Fruit fly (Drosophila melanogaster) whole organism, pupa: ENCODE measurements around the gene CG33309.

Experiments
- CG10348 ChIP-seq: fragments of 200-800 bp; sonication (Bioruptor generic); IDR thresholded peaks from 2 replicates; pipeline ENCODE4 v1.3.6; 2022; ENCODE audit warnings: missing biosample characterization, missing genetic modification characterization
- CG12605 ChIP-seq: fragments of 200-800 bp; sonication (Bioruptor generic); IDR thresholded peaks from 2 replicates; pipeline ENCODE4 v1.3.6; 2022; ENCODE audit warnings: missing biosample characterization, missing genetic modification characterization
- CG13204 ChIP-seq: fragments of 200-800 bp; sonication (Bioruptor generic); optimal IDR thresholded peaks from 2 replicates; lab custom pipeline; 2018; ENCODE audit warnings: missing biosample characterization, mild to moderate bottlenecking, missing genetic modification characterization, moderate library complexity
- CG14655 ChIP-seq: fragments of 200-800 bp; sonication (Bioruptor generic); optimal IDR thresholded peaks from 3 replicates; lab custom pipeline; 2017; ENCODE audit warnings: mild to moderate bottlenecking, missing biosample characterization, missing genetic modification reagents, missing genetic modification characterization
- CG15710 ChIP-seq: fragments of 200-800 bp; sonication (Bioruptor generic); optimal IDR thresholded peaks from 2 replicates; lab custom pipeline; 2018; ENCODE audit warnings: missing biosample characterization, mild to moderate bottlenecking, missing genetic modification characterization, moderate library complexity
- CG17806 ChIP-seq: fragments of 200-800 bp; sonication (Bioruptor generic); optimal IDR thresholded peaks from 2 replicates; lab custom pipeline; 2018; ENCODE audit warnings: missing biosample characterization, mild to moderate bottlenecking, missing genetic modification characterization, moderate library complexity
- CG32121 ChIP-seq: fragments of 200-800 bp; sonication (Bioruptor generic); IDR thresholded peaks from 2 replicates; pipeline ENCODE4 v1.3.6; 2022; ENCODE audit warnings: missing biosample characterization, missing genetic modification characterization
- CG34367 ChIP-seq: fragments of 200-800 bp; sonication (Bioruptor generic); optimal IDR thresholded peaks from 2 replicates; lab custom pipeline; 2018; ENCODE audit warnings: missing biosample characterization, mild to moderate bottlenecking, missing genetic modification characterization
- CG4496 ChIP-seq: fragments of 200-800 bp; sonication (Bioruptor generic); IDR thresholded peaks from 3 replicates; pipeline ENCODE4 v1.3.6; 2022; ENCODE audit warnings: missing biosample characterization, missing genetic modification characterization
- CG8159 ChIP-seq: fragments of 200-800 bp; sonication (Bioruptor generic); optimal IDR thresholded peaks from 3 replicates; lab custom pipeline; 2018; ENCODE audit warnings: missing biosample characterization, mild to moderate bottlenecking, missing genetic modification characterization, moderate library complexity
- CG8301 ChIP-seq: fragments of 200-800 bp; sonication (Bioruptor generic); optimal IDR thresholded peaks from 2 replicates; lab custom pipeline; 2018; ENCODE audit warnings: missing biosample characterization, mild to moderate bottlenecking, missing genetic modification characterization
- CG9948 ChIP-seq: fragments of 200-800 bp; sonication (Bioruptor generic); optimal IDR thresholded peaks from 2 replicates; lab custom pipeline; 2018; ENCODE audit warnings: missing biosample characterization, mild to moderate bottlenecking, missing genetic modification characterization, moderate library complexity
- D1 ChIP-seq: fragments of 200-800 bp; sonication (Bioruptor generic); optimal IDR thresholded peaks from 2 replicates; lab custom pipeline; 2018; ENCODE audit warnings: missing biosample characterization, mild to moderate bottlenecking, missing genetic modification characterization, moderate library complexity
- EcR ChIP-seq: fragments of 200-800 bp; sonication (Bioruptor generic); optimal IDR thresholded peaks from 3 replicates; lab custom pipeline; 2019; ENCODE audit warnings: missing biosample characterization, missing genetic modification characterization, mild to moderate bottlenecking, moderate library complexity, missing genetic modification reagents
- Ets98B ChIP-seq: fragments of 200-800 bp; sonication (Bioruptor generic); IDR thresholded peaks from 2 replicates; pipeline ENCODE4 v1.3.6; 2022; ENCODE audit warnings: missing biosample characterization, missing genetic modification characterization
- Pif1A ChIP-seq: fragments of 200-800 bp; sonication (Bioruptor generic); optimal IDR thresholded peaks from 3 replicates; lab custom pipeline; 2016; ENCODE audit warnings: missing biosample characterization, missing genetic modification characterization
- Pif1B ChIP-seq: fragments of 200-800 bp; sonication (Bioruptor generic); optimal IDR thresholded peaks from 3 replicates; lab custom pipeline; 2016; ENCODE audit warnings: missing biosample characterization, missing genetic modification characterization
- Snoo ChIP-seq: fragments of 200-800 bp; sonication (Bioruptor generic); optimal IDR thresholded peaks from 3 replicates; lab custom pipeline; 2017; ENCODE audit warnings: missing biosample characterization, mild to moderate bottlenecking, missing genetic modification characterization, inconsistent platforms
- fd96Ca ChIP-seq: fragments of 200-800 bp; sonication (Bioruptor generic); IDR thresholded peaks from 3 replicates; pipeline ENCODE4 v1.3.6; 2022; ENCODE audit warnings: missing biosample characterization, missing genetic modification characterization
- gl ChIP-seq: fragments of 200-800 bp; sonication (Bioruptor generic); optimal IDR thresholded peaks from 2 replicates; lab custom pipeline; 2018; ENCODE audit warnings: missing biosample characterization, mild to moderate bottlenecking, missing genetic modification characterization
- rn ChIP-seq: fragments of 200-800 bp; sonication (Bioruptor generic); IDR thresholded peaks from 2 replicates; pipeline ENCODE4 v1.3.6; 2022; ENCODE audit warnings: missing biosample characterization, missing genetic modification characterization

The CG33309 gene

DNA sequence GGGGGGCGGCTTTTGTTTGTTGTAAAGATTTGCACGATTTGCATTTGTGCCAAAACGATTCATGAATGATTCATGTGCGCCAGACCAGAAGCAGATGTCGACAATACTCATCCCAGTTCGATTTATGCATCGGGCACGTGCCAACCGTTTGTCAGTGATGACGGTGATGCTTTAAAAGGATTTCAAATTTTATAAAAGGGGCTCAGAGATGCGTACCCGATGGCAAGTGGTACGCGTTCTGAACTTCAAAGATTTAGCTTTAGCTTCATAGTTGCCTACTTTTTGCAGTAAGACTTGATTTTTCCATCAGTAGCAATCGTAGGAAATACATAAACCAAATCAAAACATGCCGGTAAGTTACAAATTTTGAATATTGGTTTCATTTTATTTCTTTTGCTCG is at the start of gene CG33309:
CG33309 (plus strand) TSS at position 301 of the 400 bp plus-strand sequence.
- TF ChIP-seq CG9948 (tag; lab: Kevin White, UChicago): no peak
- no peak for TF ChIP-seq CG32121 (GFP tag; lab: Robert Waterston, UW)
- TF ChIP-seq CG14655: no peak
- TF ChIP-seq CG34367: no peak
- no peak for TF ChIP-seq D1 (tag; lab: Kevin White, UChicago)
- TF ChIP-seq CG17806: no peak
- no peak for TF ChIP-seq CG13204 (GFP tag; lab: Kevin White, UChicago)
- TF ChIP-seq Pif1A: no peak
- TF ChIP-seq Snoo (tag; lab: Kevin White, UChicago): no peak
- no peak for TF ChIP-seq Ets98B (GFP tag; lab: Robert Waterston, UW)
- no peak for TF ChIP-seq CG15710 (tag; lab: Kevin White, UChicago)
- TF ChIP-seq rn (GFP tag; lab: Robert Waterston, UW): no peak
- TF ChIP-seq EcR (GFP tag; lab: Kevin White, UChicago): no peak

DNA sequence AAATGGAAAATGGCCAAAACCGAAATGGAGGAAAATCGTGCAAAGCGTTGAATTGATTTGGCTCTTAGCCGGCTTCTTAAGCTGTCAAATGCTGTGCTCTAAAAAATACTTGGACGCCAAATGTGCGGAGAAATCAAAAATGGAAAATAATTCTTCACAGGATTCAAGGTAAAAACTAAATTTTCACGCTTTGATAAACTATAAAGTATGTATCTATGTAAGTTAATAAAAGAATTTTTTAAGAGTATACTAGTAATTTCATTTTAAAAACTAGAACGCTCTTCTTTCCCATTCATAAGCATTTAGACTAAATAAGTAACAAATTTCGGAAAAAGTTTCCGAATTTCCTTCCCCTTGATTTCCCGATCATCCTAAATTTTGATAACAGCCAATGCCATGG is 48.1 kb upstream of the CG33309 start, which contains the start of gene CSN1a:
CSN1a (plus strand) TSS at position 301 of the 400 bp plus-strand sequence.
- TF ChIP-seq CG10348 (GFP tag; lab: Robert Waterston, UW) (no peak), gl (tag; lab: Kevin White, UChicago) (no peak), CG32121 (GFP tag; lab: Robert Waterston, UW) (no peak), rn (GFP tag; lab: Robert Waterston, UW) (no peak), Pif1B (GFP tag; lab: Kevin White, UChicago) (no peak), CG12605 (GFP tag; lab: Robert Waterston, UW) (no peak), CG17806 (no peak)

DNA sequence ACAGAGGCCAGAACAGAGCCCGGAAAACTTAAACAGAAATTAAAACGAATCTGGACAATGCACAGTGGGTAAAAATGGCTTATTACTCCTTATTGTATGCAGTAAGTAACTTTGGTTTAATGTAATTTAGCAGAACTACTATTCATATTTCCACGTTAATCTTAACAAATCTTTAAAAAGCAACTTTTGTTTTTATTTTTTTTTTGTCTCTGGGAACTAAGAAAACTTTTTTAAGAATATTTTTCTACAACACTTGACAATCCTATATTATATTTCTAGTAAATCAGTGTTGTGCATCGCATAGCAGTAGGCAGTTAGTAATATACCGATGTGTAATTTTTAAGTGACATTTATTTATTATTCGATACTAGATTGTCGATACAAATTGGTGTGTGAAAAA is 45.0 kb upstream of the CG33309 start, which contains the start of gene CG4701:
CG4701 (plus strand) TSS at position 301 of the 400 bp plus-strand sequence.
- TF ChIP-seq Pif1A (no peak), CG34367 (no peak), CG13204 (GFP tag; lab: Kevin White, UChicago) (no peak), CG10348 (GFP tag; lab: Robert Waterston, UW) (no peak), gl (tag; lab: Kevin White, UChicago) (no peak), CG4496 (GFP tag; lab: Robert Waterston, UW) (no peak), EcR (GFP tag; lab: Kevin White, UChicago) (no peak), CG8159 (tag; lab: Kevin White, UChicago) (no peak), D1 (tag; lab: Kevin White, UChicago) (no peak), Ets98B (GFP tag; lab: Robert Waterston, UW) (no peak), Snoo (tag; lab: Kevin White, UChicago) (no peak)

DNA sequence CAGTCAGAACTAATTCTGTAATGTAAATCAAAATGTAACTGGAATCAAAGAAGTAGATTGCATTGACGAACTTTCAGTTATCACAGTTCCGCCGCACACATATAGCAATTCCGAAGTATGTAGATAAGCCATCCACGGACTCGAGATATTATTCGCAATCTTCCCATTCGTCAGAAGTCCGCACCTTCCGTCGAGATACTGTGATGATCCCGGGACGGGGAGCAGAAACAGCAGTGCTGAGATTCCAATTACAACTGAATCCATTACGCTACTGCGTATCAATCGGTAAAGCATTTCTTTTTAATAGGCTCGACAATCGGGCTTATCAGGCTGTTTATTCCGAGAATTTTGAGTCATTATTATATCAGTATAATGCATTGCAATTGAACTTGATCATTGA is 35.8 kb upstream of the CG33309 start, which contains the start of gene CG4650:
CG4650 (minus strand) TSS at position 269 of the 400 bp plus-strand sequence.
- TF ChIP-seq CG8159 (tag; lab: Kevin White, UChicago): no peak
- TF ChIP-seq rn (GFP tag; lab: Robert Waterston, UW): no peak
- TF ChIP-seq Ets98B (GFP tag; lab: Robert Waterston, UW): no peak
- no peak for TF ChIP-seq CG14655
- no peak for TF ChIP-seq Pif1A
- no peak for TF ChIP-seq gl (tag; lab: Kevin White, UChicago)
- no peak for TF ChIP-seq CG15710 (tag; lab: Kevin White, UChicago)
- TF ChIP-seq Snoo (tag; lab: Kevin White, UChicago): no peak
- no peak for TF ChIP-seq CG8301 (tag; lab: Kevin White, UChicago)

DNA sequence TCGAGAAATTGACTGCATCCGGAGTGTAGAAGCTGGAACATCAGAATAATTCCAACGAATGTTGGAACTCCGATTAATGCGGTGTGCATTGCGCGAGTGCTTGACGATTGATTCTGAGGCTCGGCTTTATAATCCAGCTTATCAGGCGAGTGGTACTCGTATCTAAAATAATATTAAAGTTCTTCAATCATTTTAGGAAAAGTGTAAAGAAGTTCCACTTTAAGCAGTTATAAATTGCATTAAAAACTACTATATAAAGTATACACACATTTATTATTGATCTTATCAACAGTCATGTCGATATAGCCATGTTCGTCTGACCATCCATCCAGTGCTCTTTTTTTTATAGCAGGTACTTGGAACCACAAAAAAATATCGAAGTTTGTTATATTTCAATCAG is 26.1 kb upstream of the CG33309 start, which contains the start of gene CG18636:
CG18636 (minus strand) TSS at position 101 of the 400 bp plus-strand sequence.
- TF ChIP-seq Snoo (tag; lab: Kevin White, UChicago) (no peak), Pif1A (no peak), CG12605 (GFP tag; lab: Robert Waterston, UW) (no peak), CG15710 (tag; lab: Kevin White, UChicago) (no peak), Ets98B (GFP tag; lab: Robert Waterston, UW) (no peak), fd96Ca (GFP tag; lab: Robert Waterston, UW) (no peak)

DNA sequence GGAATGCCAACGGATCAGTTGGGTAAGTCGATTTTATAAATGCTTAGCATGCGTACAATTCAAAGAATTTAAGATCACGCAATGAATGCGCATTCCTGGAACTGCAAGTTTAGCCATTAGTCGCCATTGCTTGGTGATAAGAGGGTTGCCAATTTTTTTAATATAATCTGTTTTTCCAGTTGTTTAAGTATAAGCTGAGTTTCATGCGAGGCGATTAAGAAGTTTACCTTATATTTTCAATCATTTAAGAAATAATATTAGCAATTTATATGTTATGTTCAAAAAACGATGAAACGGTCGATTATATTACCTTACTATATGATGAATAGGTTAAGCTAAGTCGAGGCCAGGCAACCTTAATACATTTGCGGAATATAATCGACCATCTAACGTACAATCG is 14.0 kb upstream of the CG33309 start, which contains the start of gene CG18420:
CG18420 (minus strand) TSS at position 101 of the 400 bp plus-strand sequence.
- TF ChIP-seq gl (tag; lab: Kevin White, UChicago) (no peak), fd96Ca (GFP tag; lab: Robert Waterston, UW) (no peak), Ets98B (GFP tag; lab: Robert Waterston, UW) (no peak), Pif1B (GFP tag; lab: Kevin White, UChicago) (no peak), CG4496 (GFP tag; lab: Robert Waterston, UW) (no peak), CG8159 (tag; lab: Kevin White, UChicago) (no peak), CG12605 (GFP tag; lab: Robert Waterston, UW) (no peak), EcR (GFP tag; lab: Kevin White, UChicago) (no peak), CG17806 (no peak), CG10348 (GFP tag; lab: Robert Waterston, UW) (no peak)

DNA sequence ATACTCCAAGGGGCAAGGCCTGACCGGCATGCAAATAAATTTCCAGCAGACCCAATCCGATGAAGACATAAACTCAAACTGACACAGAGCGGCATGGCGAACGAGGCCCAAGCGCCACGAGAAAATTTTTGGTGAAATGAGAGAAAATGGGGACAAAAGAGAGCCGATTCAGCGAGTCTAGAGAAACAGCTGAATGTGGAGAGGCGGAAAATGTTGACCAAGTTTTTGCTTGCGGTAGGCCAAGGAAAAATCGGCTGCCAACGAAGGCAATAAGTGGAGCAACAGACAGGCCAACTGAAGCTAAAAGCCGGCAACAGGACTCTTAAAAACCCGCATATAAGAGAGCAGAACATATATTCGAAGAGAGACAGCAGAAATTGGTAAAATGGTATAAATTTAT is 13.0 kb upstream of the CG33309 start:
- no peak for TF ChIP-seq CG14655
- no peak for TF ChIP-seq CG32121 (GFP tag; lab: Robert Waterston, UW)
- TF ChIP-seq Snoo (tag; lab: Kevin White, UChicago): no peak
- no peak for TF ChIP-seq Ets98B (GFP tag; lab: Robert Waterston, UW)
- no peak for TF ChIP-seq Pif1B (GFP tag; lab: Kevin White, UChicago)
- no peak for TF ChIP-seq CG17806
- no peak for TF ChIP-seq D1 (tag; lab: Kevin White, UChicago)
- TF ChIP-seq CG10348 (GFP tag; lab: Robert Waterston, UW): no peak
- TF ChIP-seq CG12605 (GFP tag; lab: Robert Waterston, UW): no peak
- TF ChIP-seq fd96Ca (GFP tag; lab: Robert Waterston, UW): no peak
- no peak for TF ChIP-seq CG8301 (tag; lab: Kevin White, UChicago)
- no peak for TF ChIP-seq gl (tag; lab: Kevin White, UChicago)
- TF ChIP-seq Pif1A: no peak
- no peak for TF ChIP-seq CG8159 (tag; lab: Kevin White, UChicago)
- TF ChIP-seq EcR (GFP tag; lab: Kevin White, UChicago): no peak
- TF ChIP-seq CG9948 (tag; lab: Kevin White, UChicago): no peak
- TF ChIP-seq rn (GFP tag; lab: Robert Waterston, UW): no peak
- TF ChIP-seq CG13204 (GFP tag; lab: Kevin White, UChicago): no peak
- TF ChIP-seq CG34367: no peak
